Fruit fly (Drosophila melanogaster): ENCODE results near the gene Graf.

- TF ChIP-seq EcR (GFP tag; optimal IDR thresholded peaks at IDR 0.05) (no peak), CG12605 (GFP tag; IDR thresholded peaks at IDR 0.05) (no peak), CG8301 (tag; optimal IDR thresholded peaks at IDR 0.05) (no peak), CG14655 (GFP tag; optimal IDR thresholded peaks at IDR 0.05) (no peak), Pif1A (GFP tag; optimal IDR thresholded peaks at IDR 0.05) (no peak)
These were observed at the start of gene Graf, which contains the start of gene mRpL3 for dm6 chrX:15760447-15761297.
